Worm (Caenorhabditis elegans) whole organism, mixed stage, embryonic: ENCODE results near the gene F53A9.3.
A peak's percentile ranks its signal among the peaks of the same experiment; 100 is the strongest.

Experiments
- blmp-1 ChIP-seq: fragments of 150-350 bp; optimal IDR thresholded peaks from 2 replicates; lab custom pipeline; 2014; ENCODE audit warnings: missing biosample characterization, missing genetic modification characterization
- ceh-39 ChIP-seq: fragments of 150-350 bp; optimal IDR thresholded peaks from 2 replicates; lab custom pipeline; 2014; ENCODE audit warnings: missing biosample characterization, missing genetic modification characterization
- ceh-43 ChIP-seq: fragments of 200-800 bp; sonication (Bioruptor generic); optimal IDR thresholded peaks from 2 replicates; lab custom pipeline; 2018; ENCODE audit warnings: mild to moderate bottlenecking, missing genetic modification characterization, moderate library complexity, missing compliant biosample characterization
- ceh-83 ChIP-seq: fragments of 200-800 bp; sonication (Bioruptor generic); optimal IDR thresholded peaks from 2 replicates; lab custom pipeline; 2018; ENCODE audit warnings: mild to moderate bottlenecking, missing genetic modification characterization, missing compliant biosample characterization
- ces-1 ChIP-seq: fragments of 150-350 bp; optimal IDR thresholded peaks from 2 replicates; lab custom pipeline; 2014; ENCODE audit warnings: missing biosample characterization, missing genetic modification reagents, missing genetic modification characterization
- cnd-1 ChIP-seq: fragments of 200-800 bp; sonication (Bioruptor generic); optimal IDR thresholded peaks from 2 replicates; lab custom pipeline; 2018; ENCODE audit warnings: mild to moderate bottlenecking, missing genetic modification characterization, missing compliant biosample characterization
- drap-1 ChIP-seq: fragments of 200-800 bp; sonication (Bioruptor generic); optimal IDR thresholded peaks from 3 replicates; lab custom pipeline; 2018; ENCODE audit warnings: mild to moderate bottlenecking, missing genetic modification characterization, missing compliant biosample characterization
- elt-1 ChIP-seq: sonication (generic microtip); optimal IDR thresholded peaks from 2 replicates; lab custom pipeline; 2017; ENCODE audit warnings: missing genetic modification characterization, mild to moderate bottlenecking, missing compliant biosample characterization, antibody characterized with exemption, moderate library complexity, borderline replicate concordance; ENCODE audit not compliant: insufficient read depth
- elt-3 ChIP-seq: fragments of 150-350 bp; optimal IDR thresholded peaks from 2 replicates; lab custom pipeline; 2014; ENCODE audit warnings: missing biosample characterization, missing genetic modification characterization
- flh-1 ChIP-seq: fragments of 200-800 bp; sonication (Bioruptor generic); optimal IDR thresholded peaks from 2 replicates; lab custom pipeline; 2018; ENCODE audit warnings: mild to moderate bottlenecking, missing genetic modification characterization, moderate library complexity, missing compliant biosample characterization
- ham-2 ChIP-seq: fragments of 200-800 bp; sonication (Bioruptor generic); optimal IDR thresholded peaks from 2 replicates; lab custom pipeline; 2018; ENCODE audit warnings: mild to moderate bottlenecking, missing genetic modification characterization, missing compliant biosample characterization
- hlh-1 ChIP-seq: fragments of 150-350 bp; optimal IDR thresholded peaks from 2 replicates; lab custom pipeline; 2014; ENCODE audit warnings: missing biosample characterization, missing genetic modification reagents, missing genetic modification characterization
- lin-13 ChIP-seq: fragments of 150-350 bp; optimal IDR thresholded peaks from 2 replicates; lab custom pipeline; 2014; ENCODE audit warnings: missing biosample characterization, missing genetic modification characterization
- lin-32 ChIP-seq: fragments of 200-800 bp; sonication (Bioruptor generic); optimal IDR thresholded peaks from 2 replicates; lab custom pipeline; 2018; ENCODE audit warnings: mild to moderate bottlenecking, missing genetic modification characterization, missing compliant biosample characterization
- lsy-2 ChIP-seq: fragments of 150-350 bp; optimal IDR thresholded peaks from 2 replicates; lab custom pipeline; 2014; ENCODE audit warnings: missing biosample characterization, missing genetic modification characterization
- mep-1 ChIP-seq: fragments of 150-350 bp; optimal IDR thresholded peaks from 2 replicates; lab custom pipeline; 2017; ENCODE audit warnings: missing biosample characterization, missing genetic modification reagents, missing genetic modification characterization, inconsistent platforms
- mls-2 ChIP-seq: sonication (generic microtip); optimal IDR thresholded peaks from 2 replicates; lab custom pipeline; 2016; ENCODE audit warnings: mild to moderate bottlenecking, missing genetic modification characterization, moderate library complexity, missing compliant biosample characterization
- nhr-2 ChIP-seq: fragments of 150-350 bp; optimal IDR thresholded peaks from 2 replicates; lab custom pipeline; 2014; ENCODE audit warnings: missing biosample characterization, missing genetic modification characterization
- nhr-237 ChIP-seq: fragments of 150-350 bp; optimal IDR thresholded peaks from 2 replicates; lab custom pipeline; 2014; ENCODE audit warnings: missing biosample characterization, missing genetic modification characterization
- nhr-28 ChIP-seq: fragments of 150-350 bp; optimal IDR thresholded peaks from 2 replicates; lab custom pipeline; 2014; ENCODE audit warnings: missing biosample characterization, missing genetic modification characterization
- nhr-76 ChIP-seq: sonication (generic microtip); optimal IDR thresholded peaks from 2 replicates; lab custom pipeline; 2017; ENCODE audit warnings: missing biosample characterization, missing genetic modification characterization
- pha-4 ChIP-seq: fragments of 150-350 bp; optimal IDR thresholded peaks from 2 replicates; lab custom pipeline; 2018; ENCODE audit warnings: missing biosample characterization, missing genetic modification reagents, missing genetic modification characterization
- sem-2 ChIP-seq: fragments of 200-800 bp; sonication (Bioruptor generic); optimal IDR thresholded peaks from 2 replicates; lab custom pipeline; 2018; ENCODE audit warnings: mild to moderate bottlenecking, missing genetic modification characterization, missing compliant biosample characterization
- sptf-1 ChIP-seq: sonication (generic microtip); optimal IDR thresholded peaks from 2 replicates; lab custom pipeline; 2017; ENCODE audit warnings: mild to moderate bottlenecking, missing genetic modification characterization, moderate library complexity, missing compliant biosample characterization
- unc-120 ChIP-seq: sonication (generic microtip); optimal IDR thresholded peaks from 2 replicates; lab custom pipeline; 2017; ENCODE audit warnings: missing genetic modification characterization, missing compliant biosample characterization; ENCODE audit not compliant: poor library complexity, severe bottlenecking
- unc-39 ChIP-seq: fragments of 150-350 bp; optimal IDR thresholded peaks from 2 replicates; lab custom pipeline; 2014; ENCODE audit warnings: missing biosample characterization, missing genetic modification characterization
- unc-62 ChIP-seq: fragments of 150-350 bp; optimal IDR thresholded peaks from 2 replicates; lab custom pipeline; 2014; ENCODE audit warnings: missing biosample characterization, missing genetic modification reagents, missing genetic modification characterization
- zip-8 ChIP-seq: fragments of 150-350 bp; optimal IDR thresholded peaks from 2 replicates; lab custom pipeline; 2014; ENCODE audit warnings: missing biosample characterization, missing genetic modification characterization
- ztf-11 ChIP-seq: fragments of 150-350 bp; optimal IDR thresholded peaks from 2 replicates; lab custom pipeline; 2014; ENCODE audit warnings: missing biosample characterization, missing genetic modification characterization

F53A9.3 gene

ce11 chrX:8750209-8750608 lies 42.1 kb downstream of the F53A9.3 start:
- TF ChIP-seq mep-1 (tag; lab: Kevin White, UChicago) (no peak), sptf-1 (tag; lab: Kevin White, UChicago) (no peak), lsy-2 (no peak), hlh-1 (tag; lab: Kevin White, UChicago) (no peak), lin-13 (tag; lab: Kevin White, UChicago) (no peak), ceh-39 (tag; lab: Kevin White, UChicago) (no peak), blmp-1 (tag; lab: Kevin White, UChicago) (no peak), nhr-2 (tag; lab: Kevin White, UChicago) (no peak), nhr-76 (tag; lab: Kevin White, UChicago) (no peak)
- TF ChIP-seq, all 35 proteins: peak for 0

- TF ChIP-seq ceh-43 (GFP tag; lab: Kevin White, UChicago), result no peak
- no peak for TF ChIP-seq nhr-76 (tag; lab: Kevin White, UChicago)
- TF ChIP-seq sptf-1 (tag; lab: Kevin White, UChicago), result no peak
- no peak for TF ChIP-seq cnd-1 (tag; lab: Kevin White, UChicago)
- no peak for TF ChIP-seq mls-2 (tag; lab: Kevin White, UChicago)
- TF ChIP-seq elt-3, result no peak
- no peak for TF ChIP-seq lin-32
- no peak for TF ChIP-seq unc-39 (tag; lab: Kevin White, UChicago)
- TF ChIP-seq unc-120, result no peak
- TF ChIP-seq pha-4, result no peak
- TF ChIP-seq zip-8 (tag; lab: Kevin White, UChicago), result no peak
- no peak for TF ChIP-seq nhr-237 (tag; lab: Kevin White, UChicago)
- no peak for TF ChIP-seq mep-1 (tag; lab: Kevin White, UChicago)
- no peak for TF ChIP-seq ham-2
- no peak for TF ChIP-seq flh-1 (GFP tag; lab: Kevin White, UChicago)
- no peak for TF ChIP-seq ceh-83 (GFP tag; lab: Kevin White, UChicago)
- TF ChIP-seq lin-13 (tag; lab: Kevin White, UChicago), result no peak
- TF ChIP-seq, all 35 proteins: peak for 0
These were observed 42.5 kb downstream of the F53A9.3 start, which contains the start of gene asns-2 for ce11 chrX:8750660-8751059. asns-2 (minus strand) TSS chrX:8750941.

ce11 chrX:8752546-8752945 lies 44.4 kb downstream of the F53A9.3 start:
- TF ChIP-seq elt-3, result peak; percentile 44
- peak; percentile 47 for TF ChIP-seq unc-62 (GFP tag; lab: Kevin White, UChicago)
- no peak for TF ChIP-seq ceh-83 (GFP tag; lab: Kevin White, UChicago)
- peak; percentile 78 for TF ChIP-seq elt-1 (tag; lab: Kevin White, UChicago)

ce11 chrX:8754285-8754795 lies 46.2 kb downstream of the F53A9.3 start:
- TF ChIP-seq lin-13 (tag; lab: Kevin White, UChicago), result no peak
- TF ChIP-seq drap-1 (GFP tag; lab: Kevin White, UChicago), result no peak
- TF ChIP-seq blmp-1 (tag; lab: Kevin White, UChicago), result no peak
- no peak for TF ChIP-seq unc-39 (tag; lab: Kevin White, UChicago)
- TF ChIP-seq ceh-83 (GFP tag; lab: Kevin White, UChicago), result no peak
- TF ChIP-seq mep-1 (tag; lab: Kevin White, UChicago), result no peak
- no peak for TF ChIP-seq sem-2 (GFP tag; lab: Kevin White, UChicago)
- TF ChIP-seq ceh-39 (tag; lab: Kevin White, UChicago), result no peak
- no peak for TF ChIP-seq zip-8 (tag; lab: Kevin White, UChicago)
- TF ChIP-seq nhr-28 (tag; lab: Kevin White, UChicago), result no peak
- TF ChIP-seq ces-1 (GFP tag; lab: Kevin White, UChicago), result no peak

ce11 chrX:8755987-8756386 lies 47.8 kb downstream of the F53A9.3 start:
- TF ChIP-seq cnd-1 (tag; lab: Kevin White, UChicago) (no peak), ztf-11 (tag; lab: Kevin White, UChicago) (no peak), sptf-1 (tag; lab: Kevin White, UChicago) (no peak), nhr-237 (tag; lab: Kevin White, UChicago) (no peak), unc-39 (tag; lab: Kevin White, UChicago) (no peak)
